Worm (Caenorhabditis elegans) whole organism, late embryonic: ENCODE measurements around the gene nprl-2.

ENCODE experiments used
- C08G9.2 ChIP-seq: sonication (generic microtip); optimal IDR thresholded peaks from 2 replicates; lab custom pipeline; 2016; ENCODE audit warnings: mild to moderate bottlenecking, missing genetic modification characterization, moderate library complexity, missing compliant biosample characterization
- K09A11.1 ChIP-seq: sonication (generic microtip); optimal IDR thresholded peaks from 2 replicates; lab custom pipeline; 2017; ENCODE audit warnings: antibody characterized with exemption, mild to moderate bottlenecking, missing genetic modification characterization, missing compliant biosample characterization; ENCODE audit not compliant: insufficient read depth
- T23F11.4 ChIP-seq: fragments of 200-800 bp; sonication (Bioruptor generic); optimal IDR thresholded peaks from 2 replicates; lab custom pipeline; 2018; ENCODE audit warnings: mild to moderate bottlenecking, missing genetic modification characterization, missing compliant biosample characterization
- ahr-1 ChIP-seq: sonication (generic microtip); optimal IDR thresholded peaks from 2 replicates; lab custom pipeline; 2016; ENCODE audit warnings: missing genetic modification characterization, missing compliant biosample characterization
- ama-1 ChIP-seq: fragments of 150-350 bp; optimal IDR thresholded peaks from 2 replicates; lab custom pipeline; 2014
- ceh-18 ChIP-seq: sonication (generic microtip); optimal IDR thresholded peaks from 2 replicates; lab custom pipeline; 2016; ENCODE audit warnings: missing genetic modification characterization, missing compliant biosample characterization
- ceh-2 ChIP-seq: sonication (generic microtip); optimal IDR thresholded peaks from 2 replicates; lab custom pipeline; 2016; ENCODE audit warnings: missing genotype, missing genetic modification characterization, missing compliant biosample characterization
- ceh-22 ChIP-seq: sonication (generic microtip); optimal IDR thresholded peaks from 2 replicates; lab custom pipeline; 2017; ENCODE audit warnings: missing biosample characterization, missing genetic modification characterization
- ceh-24 ChIP-seq: sonication (generic microtip); optimal IDR thresholded peaks from 2 replicates; lab custom pipeline; 2016; ENCODE audit warnings: mild to moderate bottlenecking, missing genetic modification characterization, missing compliant biosample characterization
- ceh-34 ChIP-seq: sonication (generic microtip); optimal IDR thresholded peaks from 2 replicates; lab custom pipeline; 2016; ENCODE audit warnings: mild to moderate bottlenecking, missing genetic modification characterization, missing compliant biosample characterization
- dve-1 ChIP-seq: sonication (generic microtip); optimal IDR thresholded peaks from 2 replicates; lab custom pipeline; 2017; ENCODE audit warnings: antibody characterized with exemption, mild to moderate bottlenecking, missing genetic modification characterization, missing compliant biosample characterization
- elt-2 ChIP-seq: sonication (generic microtip); optimal IDR thresholded peaks from 2 replicates; lab custom pipeline; 2016; ENCODE audit warnings: missing genetic modification reagents, missing genetic modification characterization, missing compliant biosample characterization
- eyg-1 ChIP-seq: sonication (generic microtip); optimal IDR thresholded peaks from 2 replicates; lab custom pipeline; 2016; ENCODE audit warnings: missing genotype, missing genetic modification characterization, missing compliant biosample characterization
- fkh-10 ChIP-seq: fragments of 150-350 bp; optimal IDR thresholded peaks from 2 replicates; lab custom pipeline; 2014; ENCODE audit warnings: missing biosample characterization, missing genetic modification reagents, missing genetic modification characterization
- gmeb-2 ChIP-seq: sonication (generic microtip); optimal IDR thresholded peaks from 2 replicates; lab custom pipeline; 2016; ENCODE audit warnings: missing genetic modification characterization, inconsistent platforms, missing compliant biosample characterization
- hlh-30 ChIP-seq: sonication (generic microtip); optimal IDR thresholded peaks from 2 replicates; lab custom pipeline; 2017; ENCODE audit warnings: antibody characterized with exemption, missing genetic modification characterization, missing compliant biosample characterization; ENCODE audit not compliant: insufficient read depth
- hlh-8 ChIP-seq: sonication (generic microtip); optimal IDR thresholded peaks from 2 replicates; lab custom pipeline; 2016; ENCODE audit warnings: missing genotype, missing genetic modification characterization, missing compliant biosample characterization
- lin-11 ChIP-seq: fragments of 200-800 bp; sonication (Bioruptor generic); optimal IDR thresholded peaks from 2 replicates; lab custom pipeline; 2018; ENCODE audit warnings: mild to moderate bottlenecking, missing genetic modification characterization, missing compliant biosample characterization
- nfya-1 ChIP-seq: sonication (generic microtip); optimal IDR thresholded peaks from 2 replicates; lab custom pipeline; 2017; ENCODE audit warnings: missing genetic modification characterization, mild to moderate bottlenecking, missing compliant biosample characterization, antibody characterized with exemption, moderate library complexity
- nhr-232 ChIP-seq: sonication (generic microtip); optimal IDR thresholded peaks from 2 replicates; lab custom pipeline; 2016; ENCODE audit warnings: missing genetic modification characterization, missing compliant biosample characterization
- npax-4 ChIP-seq: sonication (generic microtip); optimal IDR thresholded peaks from 2 replicates; lab custom pipeline; 2016; ENCODE audit warnings: missing genetic modification characterization, missing compliant biosample characterization
- odd-2 ChIP-seq: sonication (generic microtip); optimal IDR thresholded peaks from 2 replicates; lab custom pipeline; 2017; ENCODE audit warnings: antibody characterized with exemption, mild to moderate bottlenecking, missing genetic modification characterization, missing compliant biosample characterization
- pha-4 ChIP-seq: fragments of 150-350 bp; optimal IDR thresholded peaks from 2 replicates; lab custom pipeline; 2018; ENCODE audit warnings: missing biosample characterization, missing genetic modification reagents, missing genetic modification characterization
- pqm-1 ChIP-seq: sonication (generic microtip); optimal IDR thresholded peaks from 2 replicates; lab custom pipeline; 2016; ENCODE audit warnings: missing genetic modification characterization, missing compliant biosample characterization
- pros-1 ChIP-seq: fragments of 150-350 bp; optimal IDR thresholded peaks from 2 replicates; lab custom pipeline; 2014; ENCODE audit warnings: missing biosample characterization, missing genetic modification reagents, missing genetic modification characterization
- sox-2 ChIP-seq: fragments of 200-800 bp; sonication (Bioruptor generic); IDR thresholded peaks from 2 replicates; pipeline ENCODE4 v1.3.6; 2022; ENCODE audit warnings: missing genetic modification reagents, missing genetic modification characterization, missing compliant biosample characterization
- sox-4 ChIP-seq: sonication (generic microtip); optimal IDR thresholded peaks from 2 replicates; lab custom pipeline; 2017; ENCODE audit warnings: mild to moderate bottlenecking, missing genetic modification characterization, inconsistent platforms, missing compliant biosample characterization
- tbx-2 ChIP-seq: sonication (generic microtip); optimal IDR thresholded peaks from 2 replicates; lab custom pipeline; 2016; ENCODE audit warnings: missing genetic modification characterization, missing compliant biosample characterization
- ttx-3 ChIP-seq: sonication (generic microtip); optimal IDR thresholded peaks from 2 replicates; lab custom pipeline; 2016; ENCODE audit warnings: missing genetic modification reagents, missing genetic modification characterization, missing compliant biosample characterization
- unc-3 ChIP-seq, 2 experiments: fragments of 200-800 bp in 1 of 2; sonication (Bioruptor generic) in 1 of 2; sonication (generic microtip) in 1 of 2; conservative IDR thresholded peaks in 1 of 2; optimal IDR thresholded peaks in 1 of 2; 2 replicates each; pipeline versions ENCODE4 v1.3.6 to Lab custom; 2016 to 2022; ENCODE audit warnings: missing compliant biosample characterization in 2 of 2, missing genetic modification characterization in 2 of 2, missing genetic modification reagents in 1 of 2
- unc-42 ChIP-seq: sonication (generic microtip); optimal IDR thresholded peaks from 2 replicates; lab custom pipeline; 2016; ENCODE audit warnings: missing genotype, missing genetic modification characterization, missing compliant biosample characterization
- unc-55 ChIP-seq: sonication (generic microtip); optimal IDR thresholded peaks from 2 replicates; lab custom pipeline; 2017; ENCODE audit warnings: missing biosample characterization, missing genetic modification reagents, missing genetic modification characterization
- zip-5 ChIP-seq: sonication (generic microtip); optimal IDR thresholded peaks from 2 replicates; lab custom pipeline; 2016; ENCODE audit warnings: missing genetic modification characterization, missing compliant biosample characterization
- ztf-16 ChIP-seq: sonication (generic microtip); optimal IDR thresholded peaks from 2 replicates; lab custom pipeline; 2017; ENCODE audit warnings: missing genetic modification characterization, missing compliant biosample characterization

Gene nprl-2

DNA sequence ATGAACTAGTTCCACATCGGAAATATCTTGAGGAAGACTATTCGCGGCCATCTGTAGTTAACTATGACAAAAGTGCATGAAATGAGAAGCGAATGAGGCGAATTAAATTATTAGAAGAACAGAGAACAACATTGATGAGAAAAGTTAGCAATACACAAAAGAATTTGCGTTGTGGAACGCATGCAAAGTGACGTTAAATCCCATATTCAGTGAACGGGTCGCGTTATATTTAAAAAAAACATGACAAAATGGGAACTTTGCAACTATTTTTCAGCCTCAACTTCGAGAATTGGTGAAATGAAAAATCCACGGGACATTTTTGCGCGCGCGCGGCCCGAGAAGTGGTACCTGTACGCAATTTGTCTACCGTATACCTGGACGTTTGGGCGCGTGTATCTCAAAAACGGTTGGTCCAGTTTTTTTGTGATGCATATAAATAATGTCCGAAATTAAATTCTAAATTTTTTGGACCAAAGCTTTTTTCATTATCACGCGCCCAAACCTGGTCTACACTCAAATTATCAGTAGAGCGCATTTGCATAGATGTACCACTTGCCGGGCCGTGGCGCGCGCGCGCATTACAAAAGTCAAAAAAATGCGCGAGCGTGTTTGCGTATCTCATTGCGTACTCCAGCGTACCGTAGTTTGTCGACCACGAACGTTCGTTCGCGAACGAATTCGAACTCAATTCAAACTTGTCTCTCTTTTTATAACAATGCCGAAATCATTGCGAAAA, 8.6 kb upstream of the nprl-2 start, which contains the start of the genes cdd-2 and oef-1:
TSS of gene cdd-2 (minus strand) at position 51 of the 736 bp plus-strand sequence.
TSS of gene oef-1 (plus strand) at position 575 of the 736 bp plus-strand sequence.
- TF ChIP-seq T23F11.4 (GFP tag; lab: Kevin White, UChicago) (no peak), ceh-34 (tag; lab: Kevin White, UChicago) (no peak), ceh-22 (tag; lab: Kevin White, UChicago) (no peak), pros-1 (tag; lab: Kevin White, UChicago) (no peak), ceh-18 (tag; lab: Kevin White, UChicago) (no peak), tbx-2 (no peak), hlh-8 (tag; lab: Kevin White, UChicago) (no peak), hlh-30 (tag; lab: Kevin White, UChicago) (no peak), nhr-232 (no peak), lin-11 (tag; lab: Kevin White, UChicago) (no peak), eyg-1 (no peak), C08G9.2 (tag; lab: Kevin White, UChicago) (no peak)

DNA sequence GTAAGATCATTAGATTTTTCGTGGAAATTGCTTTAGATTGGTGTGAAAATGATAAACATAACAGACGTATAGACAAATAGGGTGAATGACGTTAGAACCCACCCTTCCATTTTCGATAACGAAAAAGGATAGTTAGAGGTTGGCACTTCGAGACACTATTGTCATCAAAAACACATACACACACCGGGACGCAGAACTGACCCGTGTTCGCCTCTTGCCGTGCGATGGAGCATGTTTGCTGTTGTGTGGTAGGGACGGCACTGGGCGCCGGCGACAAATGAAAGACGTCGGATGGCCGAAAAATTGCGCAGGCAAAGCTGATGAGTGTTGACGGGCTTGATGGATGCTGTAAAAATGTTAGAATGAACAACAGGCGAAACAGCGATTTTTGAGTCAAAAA, 6.8 kb upstream of the nprl-2 start:
- TF ChIP-seq tbx-2 (peak; percentile 1), ceh-2 (no peak)

DNA sequence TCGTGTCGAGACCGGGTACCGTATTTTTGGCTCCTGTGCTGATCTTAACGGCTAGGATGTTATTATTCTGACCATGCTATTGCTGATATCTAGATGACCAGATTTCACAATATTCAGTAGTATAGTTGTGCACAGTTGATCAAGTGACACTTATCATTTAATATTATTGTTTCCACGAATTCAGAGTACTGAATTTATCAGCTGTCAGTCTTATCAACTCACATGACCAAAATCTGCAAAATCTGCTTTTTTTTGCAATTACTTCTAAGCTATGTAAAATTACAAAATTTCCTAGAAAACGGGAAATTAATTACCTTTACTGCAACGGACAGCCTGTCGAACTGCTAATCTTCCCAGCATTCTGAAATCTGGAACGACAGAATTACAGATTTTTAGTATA, 6.2 kb upstream of the nprl-2 start, which contains the start of gene pam-1:
TSS of gene pam-1 (minus strand) at position 368 of the 400 bp plus-strand sequence.
- TF ChIP-seq sox-2 (GFP tag; lab: Robert Waterston, UW): no peak

DNA sequence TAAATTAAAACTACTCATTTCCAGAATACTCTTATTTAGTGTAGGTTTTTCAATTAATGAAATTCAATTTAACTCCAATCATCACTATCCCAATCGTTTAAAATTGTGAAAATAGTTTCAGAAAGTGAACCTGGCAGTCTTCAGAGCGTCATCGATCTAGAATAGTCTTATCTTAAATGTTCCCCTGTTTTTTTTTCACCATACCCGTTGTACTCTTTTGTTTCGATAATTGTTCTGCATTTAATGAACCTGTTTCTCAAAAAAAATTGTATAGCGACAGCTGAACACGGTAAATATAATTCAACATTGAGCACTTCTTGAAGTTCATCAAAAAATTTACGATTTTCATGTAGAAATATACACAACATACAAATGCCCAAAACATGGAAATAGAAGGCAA, 5.4 kb upstream of the nprl-2 start:
- TF ChIP-seq odd-2 (tag; lab: Kevin White, UChicago): no peak

DNA sequence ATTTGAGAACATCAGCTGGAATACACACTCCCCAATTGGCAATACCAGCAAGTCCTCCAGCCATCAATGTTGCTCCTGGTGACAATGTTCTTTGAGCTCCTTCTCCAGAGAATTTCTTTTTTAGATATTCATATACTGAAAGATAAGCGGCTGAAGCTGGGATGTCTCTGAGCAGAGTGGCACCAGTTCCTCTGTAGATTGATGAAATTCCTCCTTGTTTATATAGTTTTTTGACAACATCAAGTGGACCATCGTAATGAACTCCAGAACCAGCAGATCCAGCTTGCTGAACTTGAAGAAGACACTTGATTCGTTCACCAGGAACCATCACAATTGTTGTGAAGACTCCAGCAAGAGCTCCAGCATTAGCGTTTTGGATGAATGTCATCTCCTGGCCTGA, 4.5 kb upstream of the nprl-2 start:
- TF ChIP-seq unc-3 (GFP tag; conservative IDR thresholded peaks at IDR 0.05; lab: Robert Waterston, UW): no peak
- TF ChIP-seq unc-3 (tag; optimal IDR thresholded peaks at IDR 0.05; lab: Kevin White, UChicago): no peak
- no peak for TF ChIP-seq zip-5 (tag; lab: Kevin White, UChicago)
- no peak for TF ChIP-seq npax-4 (tag; lab: Kevin White, UChicago)

DNA sequence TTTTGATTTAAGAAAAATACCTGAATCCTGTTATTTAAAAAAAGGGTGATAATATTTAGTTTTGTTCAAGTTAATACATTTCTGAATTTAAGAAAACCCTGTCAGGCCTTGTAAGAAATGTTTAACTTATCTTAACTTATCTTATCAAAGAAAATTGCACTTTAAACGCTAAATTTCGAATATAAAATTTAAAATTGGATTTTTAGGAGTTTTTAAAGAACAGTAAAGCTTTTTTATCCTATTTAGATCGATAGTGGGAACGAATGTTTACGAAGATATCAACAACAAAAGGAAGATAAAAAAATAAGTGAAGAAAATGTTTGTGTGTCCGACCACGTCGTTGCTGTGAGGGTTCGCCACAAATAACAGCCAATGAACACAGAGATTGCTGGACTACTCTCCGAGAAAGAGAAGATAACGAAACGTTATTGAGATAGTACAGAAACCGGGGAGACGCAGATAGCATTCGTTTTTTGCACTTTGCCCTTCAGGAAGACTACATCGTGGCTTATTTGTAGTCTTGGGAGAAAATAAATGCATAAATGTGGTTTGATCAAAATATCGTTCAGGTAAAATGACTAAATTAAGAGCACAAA, 3.6 kb upstream of the nprl-2 start, which contains the start of gene dif-1:
TSS of gene dif-1 (minus strand) at position 51 of the 596 bp plus-strand sequence.
- TF ChIP-seq pqm-1 (tag; lab: Kevin White, UChicago): no peak
- TF ChIP-seq K09A11.1 (tag; lab: Kevin White, UChicago): no peak
- no peak for TF ChIP-seq dve-1
- TF ChIP-seq gmeb-2 (tag; lab: Kevin White, UChicago): no peak
- peak; percentile 82 for TF ChIP-seq elt-2
- no peak for TF ChIP-seq pha-4 (tag; lab: Kevin White, UChicago)
- TF ChIP-seq ztf-16 (tag; lab: Kevin White, UChicago): no peak
- peak; percentile 33 for TF ChIP-seq nfya-1 (tag; lab: Kevin White, UChicago)

DNA sequence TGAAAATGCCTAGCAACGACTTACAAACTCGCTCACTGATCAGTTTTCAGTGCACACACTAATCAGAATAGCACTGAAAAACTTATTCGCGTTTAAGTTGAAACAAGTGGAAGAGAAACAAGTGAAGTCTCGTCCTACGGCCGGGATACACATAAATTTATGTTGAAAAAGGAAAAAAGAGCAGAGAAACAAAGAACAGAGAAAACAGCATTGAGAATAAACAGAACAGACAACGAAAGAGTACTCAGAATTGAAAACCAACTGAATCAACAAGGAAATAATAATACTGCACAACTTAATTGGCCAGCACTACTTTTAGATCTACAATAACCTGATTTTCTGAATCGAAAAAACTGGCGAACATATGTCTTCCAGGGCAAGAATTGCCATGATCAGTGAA, 2.3 kb upstream of the nprl-2 start, which contains the start of gene F49E8.6:
TSS of gene F49E8.6 (minus strand) at position 317 of the 400 bp plus-strand sequence.
- TF ChIP-seq ahr-1: no peak
- no peak for TF ChIP-seq ceh-24 (tag; lab: Kevin White, UChicago)
- no peak for TF ChIP-seq ceh-2
- TF ChIP-seq dve-1: no peak
- TF ChIP-seq ttx-3 (tag; lab: Kevin White, UChicago): no peak
- no peak for TF ChIP-seq ama-1
- TF ChIP-seq unc-55 (GFP tag; lab: Kevin White, UChicago): no peak
- TF ChIP-seq hlh-30 (tag; lab: Kevin White, UChicago): no peak
- no peak for TF ChIP-seq sox-4 (tag; lab: Kevin White, UChicago)
- no peak for TF ChIP-seq unc-42
- TF ChIP-seq zip-5 (tag; lab: Kevin White, UChicago): no peak
- TF ChIP-seq fkh-10 (GFP tag; lab: Kevin White, UChicago): no peak
- TF ChIP-seq elt-2: no peak
- TF ChIP-seq pha-4 (tag; lab: Kevin White, UChicago): no peak
- no peak for TF ChIP-seq tbx-2
